Worm (Caenorhabditis elegans) whole organism, L2 larva: Measurements from ENCODE around the gene dhs-18.

ENCODE experiments used
- F13H6.1 ChIP-seq: sonication (generic microtip); optimal IDR thresholded peaks from 2 replicates; lab custom pipeline; 2016; ENCODE audit warnings: missing genetic modification characterization, missing compliant biosample characterization
- R02D3.7 ChIP-seq: fragments of 150-350 bp; optimal IDR thresholded peaks from 2 replicates; lab custom pipeline; 2014; ENCODE audit warnings: missing biosample characterization, missing genetic modification characterization
- Y55F3AM.14 ChIP-seq: fragments of 200-800 bp; sonication (Bioruptor generic); optimal IDR thresholded peaks from 2 replicates; lab custom pipeline; 2018; ENCODE audit warnings: mild to moderate bottlenecking, missing genetic modification characterization, missing compliant biosample characterization
- ZK546.5 ChIP-seq: sonication (generic microtip); optimal IDR thresholded peaks from 2 replicates; lab custom pipeline; 2017; ENCODE audit warnings: missing biosample characterization, missing genetic modification characterization
- alr-1 ChIP-seq: fragments of 150-350 bp; optimal IDR thresholded peaks from 2 replicates; lab custom pipeline; 2014; ENCODE audit warnings: missing biosample characterization, missing genetic modification characterization
- aly-2 ChIP-seq: fragments of 150-350 bp; optimal IDR thresholded peaks from 2 replicates; lab custom pipeline; 2014; ENCODE audit warnings: missing biosample characterization, missing genetic modification characterization
- ama-1 ChIP-seq: fragments of 150-350 bp; optimal IDR thresholded peaks from 2 replicates; lab custom pipeline; 2018; ENCODE audit warnings: inconsistent platforms
- blmp-1 ChIP-seq: sonication (generic microtip); optimal IDR thresholded peaks from 2 replicates; lab custom pipeline; 2017; ENCODE audit warnings: missing genetic modification characterization, mild to moderate bottlenecking, missing compliant biosample characterization, antibody characterized with exemption, moderate library complexity; ENCODE audit not compliant: insufficient read depth
- ceh-16 ChIP-seq: fragments of 150-350 bp; optimal IDR thresholded peaks from 2 replicates; lab custom pipeline; 2014; ENCODE audit warnings: missing biosample characterization, missing genetic modification characterization
- ceh-82 ChIP-seq: fragments of 150-350 bp; optimal IDR thresholded peaks from 2 replicates; lab custom pipeline; 2014; ENCODE audit warnings: missing biosample characterization, missing genetic modification characterization
- crh-2 ChIP-seq: sonication (generic microtip); optimal IDR thresholded peaks from 2 replicates; lab custom pipeline; 2017; ENCODE audit warnings: missing biosample characterization, missing genetic modification characterization
- dmd-4 ChIP-seq: sonication (generic microtip); optimal IDR thresholded peaks from 2 replicates; lab custom pipeline; 2017; ENCODE audit warnings: missing biosample characterization, missing genetic modification characterization
- egl-27 ChIP-seq: sonication (generic microtip); optimal IDR thresholded peaks from 3 replicates; lab custom pipeline; 2017; ENCODE audit warnings: missing biosample characterization, missing genetic modification reagents, missing genetic modification characterization
- elt-1 ChIP-seq: fragments of 150-350 bp; optimal IDR thresholded peaks from 2 replicates; lab custom pipeline; 2014; ENCODE audit warnings: missing biosample characterization, missing genetic modification characterization
- elt-3 ChIP-seq: sonication (generic microtip); optimal IDR thresholded peaks from 2 replicates; lab custom pipeline; 2017; ENCODE audit warnings: missing biosample characterization, missing genetic modification characterization
- fos-1 ChIP-seq: fragments of 150-350 bp; optimal IDR thresholded peaks from 2 replicates; lab custom pipeline; 2014; ENCODE audit warnings: missing biosample characterization, missing genetic modification characterization
- gmeb-1 ChIP-seq: fragments of 150-350 bp; optimal IDR thresholded peaks from 2 replicates; lab custom pipeline; 2014; ENCODE audit warnings: missing biosample characterization, missing genetic modification characterization
- lin-11 ChIP-seq: fragments of 150-350 bp; sonication (generic microtip); optimal IDR thresholded peaks from 2 replicates; lab custom pipeline; 2014; ENCODE audit warnings: missing biosample characterization, missing genetic modification characterization, inconsistent platforms, mixed read lengths
- lin-13 ChIP-seq: fragments of 150-350 bp; optimal IDR thresholded peaks from 2 replicates; lab custom pipeline; 2014; ENCODE audit warnings: missing biosample characterization, missing genetic modification reagents, missing genetic modification characterization
- lin-39 ChIP-seq: fragments of 150-350 bp; optimal IDR thresholded peaks from 2 replicates; lab custom pipeline; 2014; ENCODE audit warnings: missing biosample characterization, missing genetic modification reagents, missing genetic modification characterization
- lsy-2 ChIP-seq, 2 experiments: fragments of 150-350 bp in 1 of 2; sonication (generic microtip) in 1 of 2; optimal IDR thresholded peaks; 2 replicates each; lab custom pipeline; 2014 to 2017; ENCODE audit warnings: missing biosample characterization in 2 of 2, missing genetic modification characterization in 2 of 2
- mab-5 ChIP-seq: fragments of 150-350 bp; optimal IDR thresholded peaks from 2 replicates; lab custom pipeline; 2014; ENCODE audit warnings: missing biosample characterization, missing genetic modification characterization
- mbf-1 ChIP-seq: sonication (generic microtip); optimal IDR thresholded peaks from 2 replicates; lab custom pipeline; 2017; ENCODE audit warnings: missing biosample characterization, missing genetic modification characterization
- mdl-1 ChIP-seq, 2 experiments: fragments of 150-350 bp in 1 of 2; sonication (generic microtip) in 1 of 2; optimal IDR thresholded peaks; 2 replicates each; lab custom pipeline; 2017; ENCODE audit warnings: missing biosample characterization in 2 of 2, missing genetic modification characterization in 2 of 2
- nhr-10 ChIP-seq: sonication (generic microtip); optimal IDR thresholded peaks from 2 replicates; lab custom pipeline; 2017; ENCODE audit warnings: missing biosample characterization, missing genetic modification characterization
- nhr-11 ChIP-seq: fragments of 150-350 bp; optimal IDR thresholded peaks from 2 replicates; lab custom pipeline; 2014; ENCODE audit warnings: missing biosample characterization, missing genetic modification characterization
- nhr-12 ChIP-seq: fragments of 150-350 bp; optimal IDR thresholded peaks from 2 replicates; lab custom pipeline; 2014; ENCODE audit warnings: missing biosample characterization, missing genetic modification characterization
- nhr-129 ChIP-seq: fragments of 150-350 bp; optimal IDR thresholded peaks from 2 replicates; lab custom pipeline; 2014; ENCODE audit warnings: missing biosample characterization, missing genetic modification characterization
- nhr-21 ChIP-seq: fragments of 150-350 bp; optimal IDR thresholded peaks from 2 replicates; lab custom pipeline; 2014; ENCODE audit warnings: missing biosample characterization, missing genetic modification characterization
- nhr-237 ChIP-seq: fragments of 150-350 bp; optimal IDR thresholded peaks from 2 replicates; lab custom pipeline; 2014; ENCODE audit warnings: missing biosample characterization, missing genetic modification characterization
- nhr-25 ChIP-seq: fragments of 150-350 bp; sonication (generic microtip); optimal IDR thresholded peaks from 3 replicates; lab custom pipeline; 2014; ENCODE audit warnings: missing biosample characterization, missing genetic modification characterization
- nhr-6 ChIP-seq: fragments of 150-350 bp; optimal IDR thresholded peaks from 2 replicates; lab custom pipeline; 2014; ENCODE audit warnings: missing biosample characterization, missing genetic modification characterization
- nhr-77 ChIP-seq: fragments of 150-350 bp; optimal IDR thresholded peaks from 2 replicates; lab custom pipeline; 2014; ENCODE audit warnings: missing biosample characterization, missing genetic modification characterization
- peb-1 ChIP-seq: fragments of 150-350 bp; optimal IDR thresholded peaks from 2 replicates; lab custom pipeline; 2014; ENCODE audit warnings: missing biosample characterization, missing genetic modification characterization
- sem-4 ChIP-seq: fragments of 150-350 bp; optimal IDR thresholded peaks from 2 replicates; lab custom pipeline; 2014; ENCODE audit warnings: missing biosample characterization, missing genetic modification reagents, missing genetic modification characterization
- skn-1 ChIP-seq: sonication (generic microtip); optimal IDR thresholded peaks from 2 replicates; lab custom pipeline; 2017; ENCODE audit warnings: missing biosample characterization, missing genetic modification characterization
- sma-3 ChIP-seq: sonication (generic microtip); optimal IDR thresholded peaks from 2 replicates; lab custom pipeline; 2016; ENCODE audit warnings: missing genetic modification reagents, missing genetic modification characterization, missing compliant biosample characterization
- sma-9 ChIP-seq, 2 experiments: fragments of 150-350 bp in 1 of 2; sonication (generic microtip) in 1 of 2; optimal IDR thresholded peaks; 2 replicates each; lab custom pipeline; 2014 to 2016; ENCODE audit warnings: missing genetic modification characterization in 2 of 2, mild to moderate bottlenecking in 1 of 2, missing biosample characterization in 1 of 2, missing compliant biosample characterization in 1 of 2, missing genetic modification reagents in 1 of 2, moderate library complexity in 1 of 2
- snpc-4 ChIP-seq: fragments of 150-350 bp; optimal IDR thresholded peaks from 2 replicates; lab custom pipeline; 2014; ENCODE audit warnings: missing biosample characterization, missing genetic modification characterization
- unc-39 ChIP-seq: fragments of 150-350 bp; optimal IDR thresholded peaks from 2 replicates; lab custom pipeline; 2014; ENCODE audit warnings: missing biosample characterization, missing genetic modification characterization
- unc-55 ChIP-seq: fragments of 150-350 bp; sonication (generic microtip); optimal IDR thresholded peaks from 3 replicates; lab custom pipeline; 2014; ENCODE audit warnings: missing biosample characterization, missing genetic modification reagents, missing genetic modification characterization
- unc-62 ChIP-seq: fragments of 150-350 bp; optimal IDR thresholded peaks from 2 replicates; lab custom pipeline; 2014; ENCODE audit warnings: missing biosample characterization, missing genetic modification reagents, missing genetic modification characterization
- zag-1 ChIP-seq: fragments of 150-350 bp; optimal IDR thresholded peaks from 2 replicates; lab custom pipeline; 2014; ENCODE audit warnings: missing biosample characterization, missing genetic modification characterization
- ztf-1 ChIP-seq: fragments of 200-800 bp; sonication (Bioruptor generic); conservative IDR thresholded peaks from 2 replicates; pipeline ENCODE4 v1.3.6; 2022; ENCODE audit warnings: missing genetic modification characterization, missing compliant biosample characterization
- ztf-11 ChIP-seq: sonication (generic microtip); optimal IDR thresholded peaks from 2 replicates; lab custom pipeline; 2017; ENCODE audit warnings: missing biosample characterization, missing genetic modification characterization
- ztf-4 ChIP-seq: fragments of 150-350 bp; optimal IDR thresholded peaks from 2 replicates; lab custom pipeline; 2014; ENCODE audit warnings: missing biosample characterization, missing genetic modification characterization

Gene dhs-18

ce11 chrV:11007651-11008050 is 39.0 kb downstream of the dhs-18 start:
- peak; percentile 11 for TF ChIP-seq blmp-1 (tag; lab: Kevin White, UChicago)
- no peak for TF ChIP-seq elt-1 (tag; lab: Kevin White, UChicago)
- TF ChIP-seq fos-1 (tag; lab: Kevin White, UChicago) = peak; percentile 25

DNA sequence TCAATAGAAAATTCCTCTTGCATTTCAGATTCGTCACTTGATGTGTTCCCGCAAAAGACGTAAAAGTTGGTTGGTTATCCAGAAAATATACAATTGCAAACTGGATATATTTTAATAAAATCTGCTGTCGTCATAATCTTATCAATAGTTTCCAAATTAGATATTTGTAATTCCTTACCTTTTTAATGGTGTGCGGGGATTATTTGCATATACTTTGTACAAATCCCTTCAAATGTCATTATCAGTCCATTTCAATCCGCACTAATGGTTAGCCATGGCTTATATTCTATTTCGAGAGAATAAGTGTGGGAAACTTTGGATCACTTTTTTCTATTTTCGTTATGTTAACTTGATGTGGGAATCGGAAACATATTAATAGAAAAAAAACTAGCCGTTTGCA is 42.5 kb downstream of the dhs-18 start:
- TF ChIP-seq unc-55 (no peak), lin-13 (no peak), ama-1 (no peak), lsy-2 (tag; optimal IDR thresholded peaks at IDR 0.05; lab: Kevin White, UChicago) (no peak), F13H6.1 (tag; lab: Kevin White, UChicago) (no peak), mab-5 (tag; lab: Kevin White, UChicago) (no peak), Y55F3AM.14 (GFP tag; lab: Kevin White, UChicago) (no peak), crh-2 (tag; lab: Kevin White, UChicago) (no peak), aly-2 (tag; lab: Kevin White, UChicago) (no peak), nhr-21 (no peak), mdl-1 (tag; optimal IDR thresholded peaks at IDR 0.05; lab: Kevin White, UChicago) (no peak), mbf-1 (tag; lab: Kevin White, UChicago) (no peak), elt-1 (tag; lab: Kevin White, UChicago) (no peak), alr-1 (no peak)

DNA sequence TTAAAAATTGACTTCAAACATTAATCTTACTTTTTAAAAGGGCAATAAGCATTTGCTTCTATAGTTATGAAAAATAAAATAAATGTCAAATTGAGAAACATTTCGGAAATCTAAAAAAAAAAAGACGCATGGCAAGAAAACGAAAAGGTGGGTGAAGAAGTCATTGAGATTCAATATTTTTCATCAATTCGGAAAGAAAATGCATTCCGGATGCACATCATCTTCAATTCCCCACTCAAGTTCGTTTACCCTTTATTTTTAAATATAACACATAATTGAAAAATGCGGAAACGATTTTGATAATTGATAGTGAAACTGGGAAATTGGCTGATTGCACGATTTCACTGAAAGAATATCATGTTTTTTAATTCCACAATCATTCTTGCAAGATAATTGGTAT is 44.2 kb downstream of the dhs-18 start, which contains the start of gene F53B7.4:
F53B7.4 (minus strand) TSS at position 101 of the 400 bp plus-strand sequence.
- TF ChIP-seq F13H6.1 (tag; lab: Kevin White, UChicago) = no peak
- TF ChIP-seq nhr-129 = no peak
- TF ChIP-seq Y55F3AM.14 (GFP tag; lab: Kevin White, UChicago) = no peak
- no peak for TF ChIP-seq peb-1 (tag; lab: Kevin White, UChicago)
- no peak for TF ChIP-seq mbf-1 (tag; lab: Kevin White, UChicago)

DNA sequence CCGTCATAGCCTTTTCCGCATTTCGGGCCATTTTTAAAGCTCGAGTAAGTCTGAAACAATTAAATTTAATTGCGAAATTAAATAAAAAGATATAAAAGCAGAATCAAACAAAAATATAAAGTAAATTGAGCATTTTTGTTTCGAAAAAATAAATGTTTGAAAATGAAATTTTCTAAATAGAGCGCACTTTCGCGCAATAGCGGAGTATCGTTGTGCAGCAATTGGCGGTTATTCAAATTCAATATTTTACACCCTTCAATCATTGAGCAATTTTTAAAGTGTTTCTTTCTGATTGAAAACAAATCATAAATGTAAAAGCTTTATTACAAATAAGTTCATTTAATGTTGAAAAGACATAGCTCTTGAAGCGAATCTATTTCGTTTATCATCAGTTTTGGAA is 46.0 kb downstream of the dhs-18 start, which contains the start of gene isy-1:
isy-1 (minus strand) TSS at position 50 of the 400 bp plus-strand sequence.
- TF ChIP-seq elt-1 (tag; lab: Kevin White, UChicago) (no peak), R02D3.7 (no peak), skn-1 (tag; lab: Kevin White, UChicago) (no peak), nhr-6 (tag; lab: Kevin White, UChicago) (no peak), nhr-237 (tag; lab: Kevin White, UChicago) (no peak), lin-11 (no peak), zag-1 (tag; lab: Kevin White, UChicago) (no peak), mab-5 (tag; lab: Kevin White, UChicago) (peak; percentile 52), nhr-10 (tag; lab: Kevin White, UChicago) (no peak), alr-1 (no peak), unc-62 (GFP tag; lab: Kevin White, UChicago) (no peak), ceh-16 (no peak), ztf-4 (tag; lab: Kevin White, UChicago) (no peak), snpc-4 (tag; lab: Kevin White, UChicago) (peak; percentile 57), crh-2 (tag; lab: Kevin White, UChicago) (peak; percentile 79), ceh-82 (tag; lab: Kevin White, UChicago) (no peak), egl-27 (no peak), lin-39 (tag; lab: Kevin White, UChicago) (no peak), gmeb-1 (tag; lab: Kevin White, UChicago) (peak; percentile 96), sem-4 (tag; lab: Kevin White, UChicago) (no peak), nhr-12 (no peak), sma-9 (GFP tag; optimal IDR thresholded peaks at IDR 0.05; lab: Kevin White, UChicago) (peak; percentile 86), sma-9 (tag; optimal IDR thresholded peaks at IDR 0.05; lab: Kevin White, UChicago) (no peak), lsy-2 (tag; optimal IDR thresholded peaks at IDR 0.05; lab: Kevin White, UChicago) (peak; percentile 18 to 86), dmd-4 (tag; lab: Kevin White, UChicago) (no peak), lin-13 (peak; percentile 75), unc-55 (peak; percentile 91), fos-1 (tag; lab: Kevin White, UChicago) (peak; percentile 38), ztf-1 (GFP tag; lab: Robert Waterston, UW) (no peak), peb-1 (tag; lab: Kevin White, UChicago) (no peak), nhr-77 (no peak), unc-39 (tag; lab: Kevin White, UChicago) (no peak), mdl-1 (tag; optimal IDR thresholded peaks at IDR 0.05; lab: Kevin White, UChicago) (no peak), blmp-1 (tag; lab: Kevin White, UChicago) (peak; percentile 48), aly-2 (tag; lab: Kevin White, UChicago) (no peak), ama-1 (no peak), mbf-1 (tag; lab: Kevin White, UChicago) (no peak), elt-3 (no peak), ztf-11 (no peak), F13H6.1 (tag; lab: Kevin White, UChicago) (peak; percentile 32), sma-3 (GFP tag; lab: Kevin White, UChicago) (peak; percentile 41), ZK546.5 (tag; lab: Kevin White, UChicago) (peak; percentile 6), nhr-11 (no peak), nhr-25 (tag; lab: Kevin White, UChicago) (no peak)
